Worm (Caenorhabditis elegans): ENCODE results near the gene C27D9.2.

- TF ChIP-seq unc-62 (GFP tag; optimal IDR thresholded peaks at IDR 0.05): no peak
- TF ChIP-seq alr-1 (tag; optimal IDR thresholded peaks at IDR 0.05): no peak
- no peak for TF ChIP-seq nhr-77 (tag; optimal IDR thresholded peaks at IDR 0.05)
- no peak for TF ChIP-seq sma-9 (GFP tag; optimal IDR thresholded peaks at IDR 0.05)
- no peak for TF ChIP-seq sma-9 (tag; optimal IDR thresholded peaks at IDR 0.05)
- TF ChIP-seq nhr-237 (tag; optimal IDR thresholded peaks at IDR 0.05): no peak
Measured at ce11 chrII:4779753-4780152, 23.1 kb upstream of the C27D9.2 start.
